Worm (Caenorhabditis elegans): ENCODE measurements around the gene mrps-16.

- TF ChIP-seq ref-1 (GFP tag; conservative IDR thresholded peaks at IDR 0.05) (no peak), tab-1 (GFP tag; IDR thresholded peaks at IDR 0.05) (no peak), T22C8.4 (GFP tag; IDR thresholded peaks at IDR 0.05) (no peak), flt-1 (GFP tag; IDR thresholded peaks at IDR 0.05) (no peak), ztf-29 (GFP tag; IDR thresholded peaks at IDR 0.05) (no peak), med-1 (GFP tag; optimal IDR thresholded peaks at IDR 0.05; ENCODE audit: insufficient read depth) (no peak), klf-2 (GFP tag; conservative IDR thresholded peaks at IDR 0.05) (no peak), ztf-23 (GFP tag; IDR thresholded peaks at IDR 0.05) (no peak), cog-1 (tag; optimal IDR thresholded peaks at IDR 0.05) (no peak)
Measured at ce11 chrII:5481982-5482381, 7.8 kb downstream of the mrps-16 start, which contains the start of gene cal-8.
